Worm (Caenorhabditis elegans) whole organism, L3 larva: Measurements from ENCODE around the gene T03G11.10.
A peak's percentile ranks its signal among the peaks of the same experiment; 100 is the strongest.

Experiments
- R02D3.7 ChIP-seq: fragments of 150-350 bp; optimal IDR thresholded peaks from 2 replicates; lab custom pipeline; 2014; ENCODE audit warnings: missing biosample characterization, missing genetic modification characterization
- ZK546.5 ChIP-seq: sonication (generic microtip); optimal IDR thresholded peaks from 2 replicates; lab custom pipeline; 2017; ENCODE audit warnings: missing biosample characterization, missing genetic modification characterization
- aly-2 ChIP-seq: fragments of 150-350 bp; optimal IDR thresholded peaks from 2 replicates; lab custom pipeline; 2014; ENCODE audit warnings: missing biosample characterization, missing genetic modification characterization
- ceh-16 ChIP-seq: sonication (generic microtip); optimal IDR thresholded peaks from 2 replicates; lab custom pipeline; 2017; ENCODE audit warnings: missing biosample characterization, missing genetic modification characterization
- ceh-28 ChIP-seq: fragments of 150-350 bp; optimal IDR thresholded peaks from 2 replicates; lab custom pipeline; 2014; ENCODE audit warnings: missing biosample characterization, missing genetic modification reagents, missing genetic modification characterization
- ceh-82 ChIP-seq: fragments of 150-350 bp; optimal IDR thresholded peaks from 2 replicates; lab custom pipeline; 2014; ENCODE audit warnings: missing biosample characterization, missing genetic modification characterization
- ceh-9 ChIP-seq: sonication (generic microtip); optimal IDR thresholded peaks from 2 replicates; lab custom pipeline; 2018; ENCODE audit warnings: missing biosample characterization, missing genetic modification characterization
- daf-12 ChIP-seq: fragments of 150-350 bp; optimal IDR thresholded peaks from 2 replicates; lab custom pipeline; 2014; ENCODE audit warnings: missing biosample characterization, missing genetic modification reagents, missing genetic modification characterization
- egl-27 ChIP-seq: sonication (generic microtip); optimal IDR thresholded peaks from 4 replicates; lab custom pipeline; 2017; ENCODE audit warnings: missing biosample characterization, missing genetic modification reagents, missing genetic modification characterization
- egl-5 ChIP-seq: fragments of 150-350 bp; optimal IDR thresholded peaks from 2 replicates; lab custom pipeline; 2017; ENCODE audit warnings: missing biosample characterization, missing genetic modification reagents, missing genetic modification characterization, inconsistent platforms
- elt-1 ChIP-seq: fragments of 150-350 bp; optimal IDR thresholded peaks from 2 replicates; lab custom pipeline; 2014; ENCODE audit warnings: missing biosample characterization, missing genetic modification characterization
- elt-2 ChIP-seq: sonication (generic microtip); optimal IDR thresholded peaks from 2 replicates; lab custom pipeline; 2016; ENCODE audit warnings: missing genetic modification reagents, mild to moderate bottlenecking, missing genetic modification characterization, missing compliant biosample characterization
- elt-3 ChIP-seq, 3 experiments: fragments of 150-350 bp in 1 of 3; sonication (generic microtip) in 2 of 3; optimal IDR thresholded peaks; 2 replicates in 2 of 3; 4 replicates in 1 of 3; lab custom pipeline; 2014 to 2017; ENCODE audit warnings: missing biosample characterization in 3 of 3, missing genetic modification characterization in 3 of 3
- fkh-10 ChIP-seq: sonication (generic microtip); optimal IDR thresholded peaks from 2 replicates; lab custom pipeline; 2017; ENCODE audit warnings: missing biosample characterization, missing genetic modification reagents, missing genetic modification characterization
- fkh-2 ChIP-seq: fragments of 150-350 bp; optimal IDR thresholded peaks from 2 replicates; lab custom pipeline; 2014; ENCODE audit warnings: missing biosample characterization, missing genetic modification reagents, missing genetic modification characterization
- fos-1 ChIP-seq: fragments of 150-350 bp; optimal IDR thresholded peaks from 2 replicates; lab custom pipeline; 2014; ENCODE audit warnings: missing biosample characterization, missing genetic modification characterization
- jun-1 ChIP-seq: fragments of 150-350 bp; optimal IDR thresholded peaks from 2 replicates; lab custom pipeline; 2014; ENCODE audit warnings: missing biosample characterization, missing genetic modification reagents, missing genetic modification characterization
- lin-39 ChIP-seq: fragments of 150-350 bp; optimal IDR thresholded peaks from 2 replicates; lab custom pipeline; 2018; ENCODE audit warnings: missing biosample characterization, missing genetic modification reagents, missing genetic modification characterization
- lsy-12 ChIP-seq: sonication (generic microtip); optimal IDR thresholded peaks from 2 replicates; lab custom pipeline; 2016; ENCODE audit warnings: mild to moderate bottlenecking, missing genetic modification characterization, missing compliant biosample characterization
- mdl-1 ChIP-seq: fragments of 150-350 bp; optimal IDR thresholded peaks from 2 replicates; lab custom pipeline; 2014; ENCODE audit warnings: missing biosample characterization, missing genetic modification characterization
- mml-1 ChIP-seq: fragments of 150-350 bp; sonication (generic microtip); optimal IDR thresholded peaks from 3 replicates; lab custom pipeline; 2014; ENCODE audit warnings: missing biosample characterization, missing genetic modification characterization
- nhr-11 ChIP-seq: fragments of 150-350 bp; optimal IDR thresholded peaks from 2 replicates; lab custom pipeline; 2014; ENCODE audit warnings: missing biosample characterization, missing genetic modification characterization
- nhr-12 ChIP-seq: fragments of 150-350 bp; optimal IDR thresholded peaks from 2 replicates; lab custom pipeline; 2014; ENCODE audit warnings: missing biosample characterization, missing genetic modification characterization
- nhr-23 ChIP-seq: fragments of 150-350 bp; optimal IDR thresholded peaks from 2 replicates; lab custom pipeline; 2014; ENCODE audit warnings: missing biosample characterization, missing genetic modification reagents, missing genetic modification characterization
- nhr-237 ChIP-seq: fragments of 150-350 bp; optimal IDR thresholded peaks from 2 replicates; lab custom pipeline; 2014; ENCODE audit warnings: missing biosample characterization, missing genetic modification characterization
- nhr-67 ChIP-seq: fragments of 150-350 bp; optimal IDR thresholded peaks from 2 replicates; lab custom pipeline; 2014; ENCODE audit warnings: missing biosample characterization, missing genetic modification characterization
- nhr-76 ChIP-seq: fragments of 150-350 bp; sonication (generic microtip); optimal IDR thresholded peaks from 5 replicates; lab custom pipeline; 2014; ENCODE audit warnings: missing biosample characterization, missing genetic modification characterization
- nhr-77 ChIP-seq: fragments of 150-350 bp; optimal IDR thresholded peaks from 2 replicates; lab custom pipeline; 2014; ENCODE audit warnings: missing biosample characterization, missing genetic modification characterization
- pha-4 ChIP-seq: fragments of 150-350 bp; optimal IDR thresholded peaks from 2 replicates; lab custom pipeline; 2014; ENCODE audit warnings: missing biosample characterization, missing genetic modification reagents, missing genetic modification characterization
- pqm-1 ChIP-seq: fragments of 150-350 bp; optimal IDR thresholded peaks from 2 replicates; lab custom pipeline; 2017; ENCODE audit warnings: missing biosample characterization, missing genetic modification characterization, inconsistent platforms
- skn-1 ChIP-seq: fragments of 150-350 bp; optimal IDR thresholded peaks from 2 replicates; lab custom pipeline; 2014; ENCODE audit warnings: missing biosample characterization, missing genetic modification characterization
- snpc-4 ChIP-seq: fragments of 150-350 bp; optimal IDR thresholded peaks from 2 replicates; lab custom pipeline; 2014; ENCODE audit warnings: missing biosample characterization, missing genetic modification characterization
- tbx-2 ChIP-seq: sonication (generic microtip); optimal IDR thresholded peaks from 2 replicates; lab custom pipeline; 2016; ENCODE audit warnings: mild to moderate bottlenecking, missing genetic modification characterization, missing compliant biosample characterization
- unc-39 ChIP-seq: sonication (generic microtip); optimal IDR thresholded peaks from 4 replicates; lab custom pipeline; 2017; ENCODE audit warnings: missing biosample characterization, missing genetic modification characterization
- unc-62 ChIP-seq: fragments of 150-350 bp; sonication (generic microtip); optimal IDR thresholded peaks from 4 replicates; lab custom pipeline; 2014; ENCODE audit warnings: missing biosample characterization, missing genetic modification reagents, missing genetic modification characterization
- ztf-4 ChIP-seq: fragments of 150-350 bp; optimal IDR thresholded peaks from 2 replicates; lab custom pipeline; 2014; ENCODE audit warnings: missing biosample characterization, missing genetic modification characterization

T03G11.10 gene

ce11 chrX:5202923-5203322, 31.9 kb upstream of the T03G11.10 start:
- TF ChIP-seq fos-1 (no peak), lsy-12 (no peak)

ce11 chrX:5202399-5202798, 31.4 kb upstream of the T03G11.10 start:
- TF ChIP-seq ceh-9 (tag; lab: Kevin White, UChicago) (no peak), ceh-28 (tag; lab: Kevin White, UChicago) (no peak), pqm-1 (tag; lab: Kevin White, UChicago) (peak; percentile 18), elt-2 (tag; lab: Kevin White, UChicago) (peak; percentile 52), skn-1 (tag; lab: Kevin White, UChicago) (no peak), fkh-2 (tag; lab: Kevin White, UChicago) (no peak), nhr-76 (tag; lab: Kevin White, UChicago) (no peak), lin-39 (tag; lab: Kevin White, UChicago) (no peak), elt-3 (tag; optimal IDR thresholded peaks at IDR 0.05; lab: Kevin White, UChicago) (no peak), fos-1 (no peak)

ce11 chrX:5201860-5202259, 30.9 kb upstream of the T03G11.10 start:
- TF ChIP-seq egl-5 (tag; lab: Kevin White, UChicago) (peak; percentile 83), lin-39 (tag; lab: Kevin White, UChicago) (peak; percentile 53), R02D3.7 (tag; lab: Kevin White, UChicago) (no peak), mml-1 (no peak)

- no peak for TF ChIP-seq ceh-16 (tag; lab: Kevin White, UChicago)
- no peak for TF ChIP-seq nhr-12 (tag; lab: Kevin White, UChicago)
- TF ChIP-seq snpc-4, result no peak
- no peak for TF ChIP-seq fkh-10
- peak; percentile 27 for TF ChIP-seq egl-5 (tag; lab: Kevin White, UChicago)
- TF ChIP-seq fos-1, result no peak
- TF ChIP-seq unc-62 (GFP tag; lab: Kevin White, UChicago), result peak; percentile 58
- TF ChIP-seq ZK546.5, result no peak
- peak; percentile 72 for TF ChIP-seq nhr-11 (tag; lab: Kevin White, UChicago)
Observed at ce11 chrX:5199825-5200373, 28.9 kb upstream of the T03G11.10 start.

- TF ChIP-seq daf-12 (tag; lab: Kevin White, UChicago) (no peak), nhr-77 (tag; lab: Kevin White, UChicago) (no peak), pqm-1 (tag; lab: Kevin White, UChicago) (no peak), R02D3.7 (tag; lab: Kevin White, UChicago) (no peak), egl-27 (tag; lab: Kevin White, UChicago) (no peak), nhr-67 (tag; lab: Kevin White, UChicago) (no peak), jun-1 (tag; lab: Kevin White, UChicago) (no peak), nhr-76 (tag; lab: Kevin White, UChicago) (no peak), elt-2 (tag; lab: Kevin White, UChicago) (no peak), mml-1 (no peak), ztf-4 (tag; lab: Kevin White, UChicago) (no peak), nhr-23 (no peak), fkh-2 (tag; lab: Kevin White, UChicago) (no peak)
Observed at ce11 chrX:5199245-5199644, 28.3 kb upstream of the T03G11.10 start.

ce11 chrX:5197440-5197839, 26.5 kb upstream of the T03G11.10 start:
- TF ChIP-seq nhr-11 (tag; lab: Kevin White, UChicago) (no peak), lin-39 (tag; lab: Kevin White, UChicago) (no peak), nhr-12 (tag; lab: Kevin White, UChicago) (no peak), jun-1 (tag; lab: Kevin White, UChicago) (no peak), mdl-1 (tag; lab: Kevin White, UChicago) (no peak), daf-12 (tag; lab: Kevin White, UChicago) (no peak), fkh-2 (tag; lab: Kevin White, UChicago) (no peak), pha-4 (tag; lab: Kevin White, UChicago) (no peak), ceh-82 (tag; lab: Kevin White, UChicago) (no peak), aly-2 (tag; lab: Kevin White, UChicago) (no peak), unc-39 (no peak), nhr-76 (tag; lab: Kevin White, UChicago) (no peak), skn-1 (tag; lab: Kevin White, UChicago) (no peak), nhr-237 (tag; lab: Kevin White, UChicago) (no peak), elt-1 (tag; lab: Kevin White, UChicago) (no peak), tbx-2 (tag; lab: Kevin White, UChicago) (no peak), elt-3 (tag; optimal IDR thresholded peaks at IDR 0.05; lab: Kevin White, UChicago) (no peak), ceh-16 (tag; lab: Kevin White, UChicago) (no peak)
